Fruit fly (Drosophila melanogaster): ENCODE data around the gene CG6729.

The CG6729 gene

dm6 chr2L:10743714-10744113 is at the start of gene CG6729 (continued):
- TF ChIP-seq dm (GFP tag; optimal IDR thresholded peaks at IDR 0.05) (no peak), BEAF-32 (GFP tag; optimal IDR thresholded peaks at IDR 0.05) (peak; percentile 77), row (GFP tag; IDR thresholded peaks at IDR 0.05) (no peak), CG4617 (GFP tag; optimal IDR thresholded peaks at IDR 0.05; ENCODE audit: borderline replicate concordance) (peak; percentile 41), Fer1 (GFP tag; optimal IDR thresholded peaks at IDR 0.05) (peak; percentile 18), CG4854 (GFP tag; optimal IDR thresholded peaks at IDR 0.05) (no peak), hbn (GFP tag; IDR thresholded peaks at IDR 0.05; ENCODE audit: partially characterized antibody) (peak; percentile 81), CG12071 (GFP tag; optimal IDR thresholded peaks at IDR 0.05) (no peak), scrt (GFP tag; optimal IDR thresholded peaks at IDR 0.05) (no peak), CHES-1-like (GFP tag; optimal IDR thresholded peaks at IDR 0.05) (no peak), CG14860 (GFP tag; IDR thresholded peaks at IDR 0.05; ENCODE audit: partially characterized antibody) (peak; percentile 66), br (optimal IDR thresholded peaks at IDR 0.05) (no peak), sqz (GFP tag; optimal IDR thresholded peaks at IDR 0.05) (no peak), CG3847 (GFP tag; IDR thresholded peaks at IDR 0.05) (0 out of 2 replicates have a peak, but pooled peaks have one; percentile 6), Nf-YC (tag; optimal IDR thresholded peaks at IDR 0.05) (no peak), CG31365 (tag; optimal IDR thresholded peaks at IDR 0.05) (no peak), amos (GFP tag; IDR thresholded peaks at IDR 0.05; ENCODE audit: partially characterized antibody) (peak; percentile 74), vnd (GFP tag; IDR thresholded peaks at IDR 0.05; ENCODE audit: partially characterized antibody) (peak; percentile 56; the same call in 2 of the 3 replicates), Dip3 (GFP tag; optimal IDR thresholded peaks at IDR 0.05) (no peak), tna (GFP tag; IDR thresholded peaks at IDR 0.05; ENCODE audit: partially characterized antibody) (peak; percentile 61; the same call in 1 of the 2 replicates), chif (GFP tag; optimal IDR thresholded peaks at IDR 0.05) (no peak), CG14965 (GFP tag; optimal IDR thresholded peaks at IDR 0.05; ENCODE audit: borderline replicate concordance) (no peak), CG13296 (GFP tag; optimal IDR thresholded peaks at IDR 0.05) (no peak), unc-4 (GFP tag; IDR thresholded peaks at IDR 0.05; ENCODE audit: partially characterized antibody) (peak; percentile 81), TFAM (GFP tag; optimal IDR thresholded peaks at IDR 0.05) (no peak), CG3065 (GFP tag; optimal IDR thresholded peaks at IDR 0.05) (no peak), nerfin-2 (GFP tag; IDR thresholded peaks at IDR 0.05; ENCODE audit: partially characterized antibody) (peak; percentile 64), lov (optimal IDR thresholded peaks at IDR 0.05) (no peak), lov (GFP tag; IDR thresholded peaks at IDR 0.05) (no peak), Sry-β (GFP tag; optimal IDR thresholded peaks at IDR 0.05) (no peak), Dref (GFP tag; IDR thresholded peaks at IDR 0.05) (peak; percentile 84), CG6175 (GFP tag; IDR thresholded peaks at IDR 0.05) (no peak), CG10321 (GFP tag; IDR thresholded peaks at IDR 0.05) (no peak), disco-r (GFP tag; optimal IDR thresholded peaks at IDR 0.05) (no peak), Dfd (GFP tag; optimal IDR thresholded peaks at IDR 0.05) (no peak), inv (GFP tag; IDR thresholded peaks at IDR 0.05; ENCODE audit: partially characterized antibody) (peak; percentile 29; the same call in 1 of the 2 replicates), abd-A (tag; optimal IDR thresholded peaks at IDR 0.05) (no peak), stwl (tag; optimal IDR thresholded peaks at IDR 0.05) (peak; percentile 58), al (GFP tag; IDR thresholded peaks at IDR 0.05) (no peak), CG11085 (GFP tag; IDR thresholded peaks at IDR 0.05) (no peak), CG11723 (GFP tag; optimal IDR thresholded peaks at IDR 0.05) (no peak), CG1832 (GFP tag; optimal IDR thresholded peaks at IDR 0.05) (no peak), CG9437 (GFP tag; optimal IDR thresholded peaks at IDR 0.05) (no peak), CG33557 (GFP tag; optimal IDR thresholded peaks at IDR 0.05) (no peak), E2f2 (GFP tag; IDR thresholded peaks at IDR 0.05) (peak; percentile 95), pzg (GFP tag; optimal IDR thresholded peaks at IDR 0.05) (peak; percentile 74), Dip2 (GFP tag; IDR thresholded peaks at IDR 0.05) (no peak), Sox102F (GFP tag; optimal IDR thresholded peaks at IDR 0.05) (no peak), Bgb (GFP tag; IDR thresholded peaks at IDR 0.05; ENCODE audit: partially characterized antibody) (peak; percentile 76), CG17328 (GFP tag; IDR thresholded peaks at IDR 0.05) (no peak), ham (GFP tag; IDR thresholded peaks at IDR 0.05) (no peak)

Data from whole organism, embryonic.